Worm (Caenorhabditis elegans): Measurements from ENCODE around the gene Y39A1C.1.

Y39A1C.1 gene

DNA sequence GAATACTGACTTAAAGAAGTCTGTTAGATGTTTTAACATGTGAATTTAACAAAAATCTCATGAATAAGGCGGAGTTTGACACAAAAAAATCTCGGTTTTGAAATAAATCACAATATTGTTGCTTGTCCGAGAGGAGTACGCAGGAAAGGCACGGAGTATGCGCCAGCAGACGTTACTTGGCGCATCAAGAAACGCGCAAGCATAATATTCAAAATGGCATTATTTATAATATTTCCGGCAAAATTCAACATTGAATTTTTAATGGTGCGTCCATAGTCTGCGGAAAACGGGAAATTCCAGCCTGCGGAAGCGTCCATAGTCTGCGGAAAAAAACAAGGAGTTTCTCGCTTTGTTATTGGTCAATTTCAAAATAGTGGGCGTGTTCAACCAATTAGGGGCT is 10.4 kb upstream of the Y39A1C.1 start, which contains the start of gene pde-12:
pde-12 (minus strand) TSS at position 148 of the 400 bp plus-strand sequence.
- no peak for TF ChIP-seq bed-3 (GFP tag; optimal IDR thresholded peaks at IDR 0.05)
- no peak for TF ChIP-seq ham-2 (GFP tag; optimal IDR thresholded peaks at IDR 0.05)
- TF ChIP-seq ceh-83 (GFP tag; optimal IDR thresholded peaks at IDR 0.05): no peak
- TF ChIP-seq mab-5 (tag; optimal IDR thresholded peaks at IDR 0.05): no peak
- TF ChIP-seq elt-3 (tag; optimal IDR thresholded peaks at IDR 0.05): no peak
- TF ChIP-seq blmp-1 (tag; optimal IDR thresholded peaks at IDR 0.05): no peak
- TF ChIP-seq mls-2 (tag; optimal IDR thresholded peaks at IDR 0.05): no peak
- peak; percentile 47 for TF ChIP-seq mep-1 (tag; optimal IDR thresholded peaks at IDR 0.05)
- no peak for TF ChIP-seq drap-1 (GFP tag; optimal IDR thresholded peaks at IDR 0.05)
- no peak for TF ChIP-seq sem-2 (GFP tag; optimal IDR thresholded peaks at IDR 0.05)
- TF ChIP-seq snpc-4 (tag; optimal IDR thresholded peaks at IDR 0.05): no peak
- no peak for TF ChIP-seq tbx-8 (GFP tag; optimal IDR thresholded peaks at IDR 0.05)
- no peak for TF ChIP-seq flh-1 (GFP tag; optimal IDR thresholded peaks at IDR 0.05)
- TF ChIP-seq nhr-12 (tag; optimal IDR thresholded peaks at IDR 0.05): no peak
- TF ChIP-seq nhr-28 (tag; optimal IDR thresholded peaks at IDR 0.05): no peak
- no peak for TF ChIP-seq ceh-39 (tag; optimal IDR thresholded peaks at IDR 0.05)
- TF ChIP-seq lsy-2 (tag; optimal IDR thresholded peaks at IDR 0.05): peak; percentile 54
- TF ChIP-seq sptf-1 (tag; optimal IDR thresholded peaks at IDR 0.05): peak; percentile 40
- TF ChIP-seq M03D4.4 (tag; optimal IDR thresholded peaks at IDR 0.05): no peak
- TF ChIP-seq elt-1 (tag; optimal IDR thresholded peaks at IDR 0.05; ENCODE audit: borderline replicate concordance, insufficient read depth): no peak
- TF ChIP-seq lin-13 (tag; optimal IDR thresholded peaks at IDR 0.05): peak; percentile 80
- TF ChIP-seq unc-62 (GFP tag; optimal IDR thresholded peaks at IDR 0.05): no peak
- TF ChIP-seq nhr-237 (tag; optimal IDR thresholded peaks at IDR 0.05): peak; percentile 8
- TF ChIP-seq nhr-2 (tag; optimal IDR thresholded peaks at IDR 0.05): no peak
- no peak for TF ChIP-seq unc-120 (tag; optimal IDR thresholded peaks at IDR 0.05; ENCODE audit: poor library complexity, severe bottlenecking)
- TF ChIP-seq cnd-1 (tag; optimal IDR thresholded peaks at IDR 0.05): no peak
- no peak for TF ChIP-seq nhr-76 (tag; optimal IDR thresholded peaks at IDR 0.05)
- no peak for TF ChIP-seq ceh-43 (GFP tag; optimal IDR thresholded peaks at IDR 0.05)
- TF ChIP-seq ztf-11 (tag; optimal IDR thresholded peaks at IDR 0.05): no peak
- TF ChIP-seq ces-1 (GFP tag; optimal IDR thresholded peaks at IDR 0.05): peak; percentile 56
- peak; percentile 52 for TF ChIP-seq pha-4 (tag; optimal IDR thresholded peaks at IDR 0.05)
- TF ChIP-seq zip-8 (tag; optimal IDR thresholded peaks at IDR 0.05): no peak
- TF ChIP-seq hlh-1 (tag; optimal IDR thresholded peaks at IDR 0.05): no peak
- TF ChIP-seq unc-39 (tag; optimal IDR thresholded peaks at IDR 0.05): no peak
- TF ChIP-seq lin-32 (GFP tag; optimal IDR thresholded peaks at IDR 0.05): no peak

ce11 chrIII:10848858-10849257 is 6.4 kb upstream of the Y39A1C.1 start, which contains the start of the genes fbxb-85 and hex-3:
TSS of gene fbxb-85 (minus strand) at chrIII:10848963.
TSS of gene hex-3 (plus strand) at chrIII:10849222.
- TF ChIP-seq nhr-28 (tag; optimal IDR thresholded peaks at IDR 0.05) (no peak), cnd-1 (tag; optimal IDR thresholded peaks at IDR 0.05) (peak; percentile 74), lsy-2 (tag; optimal IDR thresholded peaks at IDR 0.05) (peak; percentile 83), hlh-1 (tag; optimal IDR thresholded peaks at IDR 0.05) (peak; percentile 19), sem-2 (GFP tag; optimal IDR thresholded peaks at IDR 0.05) (peak; percentile 60), mab-5 (tag; optimal IDR thresholded peaks at IDR 0.05) (no peak), nhr-76 (tag; optimal IDR thresholded peaks at IDR 0.05) (no peak), nhr-2 (tag; optimal IDR thresholded peaks at IDR 0.05) (peak; percentile 17), mls-2 (tag; optimal IDR thresholded peaks at IDR 0.05) (peak; percentile 85), flh-1 (GFP tag; optimal IDR thresholded peaks at IDR 0.05) (peak; percentile 47), ces-1 (GFP tag; optimal IDR thresholded peaks at IDR 0.05) (peak; percentile 90), ztf-11 (tag; optimal IDR thresholded peaks at IDR 0.05) (peak; percentile 45), lin-13 (tag; optimal IDR thresholded peaks at IDR 0.05) (peak; percentile 80), blmp-1 (tag; optimal IDR thresholded peaks at IDR 0.05) (peak; percentile 31), elt-1 (tag; optimal IDR thresholded peaks at IDR 0.05; ENCODE audit: borderline replicate concordance, insufficient read depth) (peak; percentile 1), ceh-83 (GFP tag; optimal IDR thresholded peaks at IDR 0.05) (no peak), unc-39 (tag; optimal IDR thresholded peaks at IDR 0.05) (no peak), sptf-1 (tag; optimal IDR thresholded peaks at IDR 0.05) (peak; percentile 92), elt-3 (tag; optimal IDR thresholded peaks at IDR 0.05) (peak; percentile 2), lin-32 (GFP tag; optimal IDR thresholded peaks at IDR 0.05) (peak; percentile 64), pha-4 (tag; optimal IDR thresholded peaks at IDR 0.05) (peak; percentile 88), snpc-4 (tag; optimal IDR thresholded peaks at IDR 0.05) (no peak), zip-8 (tag; optimal IDR thresholded peaks at IDR 0.05) (no peak), unc-120 (tag; optimal IDR thresholded peaks at IDR 0.05; ENCODE audit: poor library complexity, severe bottlenecking) (peak; percentile 59), tbx-8 (GFP tag; optimal IDR thresholded peaks at IDR 0.05) (peak; percentile 44), nhr-12 (tag; optimal IDR thresholded peaks at IDR 0.05) (no peak), drap-1 (GFP tag; optimal IDR thresholded peaks at IDR 0.05) (peak; percentile 78), nhr-237 (tag; optimal IDR thresholded peaks at IDR 0.05) (peak; percentile 83), ceh-43 (GFP tag; optimal IDR thresholded peaks at IDR 0.05) (peak; percentile 69), bed-3 (GFP tag; optimal IDR thresholded peaks at IDR 0.05) (peak; percentile 46), M03D4.4 (tag; optimal IDR thresholded peaks at IDR 0.05) (peak; percentile 87), mep-1 (tag; optimal IDR thresholded peaks at IDR 0.05) (peak; percentile 97), ham-2 (GFP tag; optimal IDR thresholded peaks at IDR 0.05) (peak; percentile 51), unc-62 (GFP tag; optimal IDR thresholded peaks at IDR 0.05) (peak; percentile 2), ceh-39 (tag; optimal IDR thresholded peaks at IDR 0.05) (peak; percentile 57)

All from whole organism, mixed stage, embryonic.